Worm (Caenorhabditis elegans): Measurements from ENCODE around the gene tir-1.

DNA sequence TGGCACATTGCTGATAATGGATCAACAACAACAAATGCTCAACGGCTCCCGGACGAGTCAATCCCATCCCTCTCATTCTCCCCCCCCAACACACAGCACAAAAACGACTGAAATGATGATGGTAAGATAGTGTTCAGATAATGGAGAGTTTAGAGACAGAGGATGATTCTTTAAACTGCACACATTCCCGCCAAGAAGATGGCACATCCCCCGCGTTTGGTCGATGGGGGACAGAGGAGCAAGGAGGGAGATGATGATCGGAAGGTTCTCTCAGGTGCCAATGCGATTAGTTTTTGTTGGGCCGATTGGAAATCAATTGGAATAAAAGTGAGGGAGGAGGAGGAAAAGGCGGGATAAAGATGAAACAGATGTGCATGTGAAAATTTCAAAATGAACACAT lies 26.0 kb upstream of the tir-1 start:
- TF ChIP-seq K02D7.2 (tag; optimal IDR thresholded peaks at IDR 0.05) (no peak), gmeb-2 (tag; optimal IDR thresholded peaks at IDR 0.05) (no peak), pha-2 (tag; optimal IDR thresholded peaks at IDR 0.05) (no peak), pha-4 (tag; optimal IDR thresholded peaks at IDR 0.05) (no peak), fkh-6 (tag; optimal IDR thresholded peaks at IDR 0.05) (no peak), Y22D7AL.16 (tag; optimal IDR thresholded peaks at IDR 0.05) (no peak), ceh-31 (tag; optimal IDR thresholded peaks at IDR 0.05) (no peak)

Data from whole organism, late embryonic.